Worm (Caenorhabditis elegans) whole organism, late embryonic: ENCODE measurements around the gene aco-1.
A peak's percentile ranks its signal among the peaks of the same experiment; 100 is the strongest.

Experiments
- F13H6.1 ChIP-seq: sonication (generic microtip); optimal IDR thresholded peaks from 2 replicates; lab custom pipeline; 2016; ENCODE audit warnings: missing genetic modification characterization, missing compliant biosample characterization
- ceh-22 ChIP-seq: sonication (generic microtip); optimal IDR thresholded peaks from 2 replicates; lab custom pipeline; 2017; ENCODE audit warnings: missing biosample characterization, missing genetic modification characterization
- ceh-30 ChIP-seq: fragments of 150-350 bp; optimal IDR thresholded peaks from 2 replicates; lab custom pipeline; 2014; ENCODE audit warnings: missing biosample characterization, missing genetic modification characterization
- ceh-9 ChIP-seq: sonication (generic microtip); optimal IDR thresholded peaks from 2 replicates; lab custom pipeline; 2016; ENCODE audit warnings: mild to moderate bottlenecking, missing genetic modification characterization, inconsistent platforms, missing compliant biosample characterization
- dve-1 ChIP-seq: sonication (generic microtip); optimal IDR thresholded peaks from 2 replicates; lab custom pipeline; 2017; ENCODE audit warnings: antibody characterized with exemption, mild to moderate bottlenecking, missing genetic modification characterization, missing compliant biosample characterization
- ets-4 ChIP-seq: sonication (generic microtip); optimal IDR thresholded peaks from 2 replicates; lab custom pipeline; 2016; ENCODE audit warnings: missing genetic modification characterization, missing compliant biosample characterization
- fkh-10 ChIP-seq: fragments of 150-350 bp; optimal IDR thresholded peaks from 2 replicates; lab custom pipeline; 2014; ENCODE audit warnings: missing biosample characterization, missing genetic modification reagents, missing genetic modification characterization
- fkh-6 ChIP-seq: sonication (generic microtip); optimal IDR thresholded peaks from 2 replicates; lab custom pipeline; 2016; ENCODE audit warnings: missing genetic modification characterization, missing compliant biosample characterization
- lim-6 ChIP-seq: sonication (generic microtip); optimal IDR thresholded peaks from 2 replicates; lab custom pipeline; 2016; ENCODE audit warnings: missing genetic modification characterization, missing compliant biosample characterization
- pat-9 ChIP-seq: fragments of 200-800 bp; sonication (Bioruptor generic); optimal IDR thresholded peaks from 2 replicates; lab custom pipeline; 2018; ENCODE audit warnings: mild to moderate bottlenecking, missing genetic modification characterization, moderate library complexity, missing compliant biosample characterization
- pha-4 ChIP-seq: fragments of 150-350 bp; optimal IDR thresholded peaks from 2 replicates; lab custom pipeline; 2018; ENCODE audit warnings: missing biosample characterization, missing genetic modification reagents, missing genetic modification characterization
- rnt-1 ChIP-seq: sonication (generic microtip); optimal IDR thresholded peaks from 2 replicates; lab custom pipeline; 2016; ENCODE audit warnings: missing genetic modification characterization, missing compliant biosample characterization
- sdc-2 ChIP-seq: sonication (generic microtip); optimal IDR thresholded peaks from 2 replicates; lab custom pipeline; 2016; ENCODE audit warnings: missing genotype, missing genetic modification characterization, missing compliant biosample characterization
- unc-3 ChIP-seq, 2 experiments: fragments of 200-800 bp in 1 of 2; sonication (Bioruptor generic) in 1 of 2; sonication (generic microtip) in 1 of 2; conservative IDR thresholded peaks in 1 of 2; optimal IDR thresholded peaks in 1 of 2; 2 replicates each; pipeline versions ENCODE4 v1.3.6 to Lab custom; 2016 to 2022; ENCODE audit warnings: missing compliant biosample characterization in 2 of 2, missing genetic modification characterization in 2 of 2, missing genetic modification reagents in 1 of 2

DNA sequence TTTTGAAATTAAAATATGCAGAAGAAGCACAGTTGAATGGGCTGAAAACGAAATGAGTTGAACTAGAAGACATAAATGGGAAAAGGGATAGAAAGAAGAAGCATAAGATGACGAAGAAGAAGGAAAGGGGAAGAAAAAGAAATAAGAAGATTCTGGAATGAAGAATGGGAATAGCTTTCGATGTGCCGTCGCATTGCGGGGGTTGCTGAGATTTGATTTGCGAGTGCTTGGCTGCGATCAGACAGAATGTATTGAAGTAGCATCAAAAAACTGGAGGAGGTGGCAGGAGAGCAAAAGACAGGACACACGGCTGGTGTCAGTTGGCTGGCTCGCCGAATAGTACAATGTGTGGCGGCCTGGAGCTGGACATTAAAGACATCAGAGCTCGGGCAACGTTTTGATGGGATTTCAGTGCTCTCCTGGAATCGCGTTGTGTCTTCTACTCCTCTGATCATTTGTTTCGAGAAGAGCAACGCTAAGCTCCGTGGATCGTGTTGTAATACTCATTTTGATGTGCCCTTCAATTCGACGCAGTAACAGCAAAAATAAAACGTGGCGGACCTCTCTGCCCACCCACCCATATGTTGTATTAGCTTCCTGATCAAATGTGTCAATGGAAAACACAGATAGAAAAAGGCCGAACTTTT is 39.6 kb downstream of the aco-1 start:
- TF ChIP-seq ceh-9 (tag; lab: Kevin White, UChicago) (no peak), rnt-1 (peak; percentile 82), fkh-6 (no peak), F13H6.1 (tag; lab: Kevin White, UChicago) (peak; percentile 64), ceh-30 (tag; lab: Kevin White, UChicago) (no peak), ets-4 (no peak), lim-6 (tag; lab: Kevin White, UChicago) (no peak), dve-1 (no peak), ceh-22 (no peak), fkh-10 (GFP tag; lab: Kevin White, UChicago) (no peak), sdc-2 (tag; lab: Kevin White, UChicago) (no peak), pat-9 (tag; lab: Kevin White, UChicago) (peak; percentile 79), pha-4 (no peak), unc-3 (GFP tag; conservative IDR thresholded peaks at IDR 0.05; lab: Robert Waterston, UW) (no peak), unc-3 (tag; optimal IDR thresholded peaks at IDR 0.05; lab: Kevin White, UChicago) (no peak)
